Fruit fly (Drosophila melanogaster): ENCODE measurements around the gene CG5937.

- TF ChIP-seq fru (GFP tag; optimal IDR thresholded peaks at IDR 0.05): peak; percentile 82
- TF ChIP-seq psq (GFP tag; optimal IDR thresholded peaks at IDR 0.05): peak; percentile 49
- no peak for TF ChIP-seq CrebA (GFP tag; optimal IDR thresholded peaks at IDR 0.05; ENCODE audit: borderline replicate concordance)
- no peak for TF ChIP-seq Myc (optimal IDR thresholded peaks at IDR 0.05)
- TF ChIP-seq Hr83 (GFP tag; optimal IDR thresholded peaks at IDR 0.05; ENCODE audit: poor library complexity, severe bottlenecking): no peak
- peak; percentile 83 for TF ChIP-seq h (GFP tag; optimal IDR thresholded peaks at IDR 0.05)
These were observed 57.8 kb downstream of the CG5937 start for dm6 chrX:6097578-6097977.
